Fruit fly (Drosophila melanogaster): ENCODE measurements around the gene Inx6.

- TF ChIP-seq Sin3A (optimal IDR thresholded peaks at IDR 0.05) (no peak), psq (optimal IDR thresholded peaks at IDR 0.05) (no peak), insv (optimal IDR thresholded peaks at IDR 0.05) (no peak), ttk (optimal IDR thresholded peaks at IDR 0.05) (no peak)
Observed at dm6 chrX:20245218-20245863, 24.2 kb downstream of the Inx6 start.
